Worm (Caenorhabditis elegans) whole organism, late embryonic: ENCODE results near the gene gmeb-3.

Experiments
- ama-1 ChIP-seq: fragments of 150-350 bp; optimal IDR thresholded peaks from 2 replicates; lab custom pipeline; 2014
- ceh-24 ChIP-seq: sonication (generic microtip); optimal IDR thresholded peaks from 2 replicates; lab custom pipeline; 2016; ENCODE audit warnings: mild to moderate bottlenecking, missing genetic modification characterization, missing compliant biosample characterization
- ceh-30 ChIP-seq: fragments of 150-350 bp; optimal IDR thresholded peaks from 2 replicates; lab custom pipeline; 2014; ENCODE audit warnings: missing biosample characterization, missing genetic modification characterization
- ceh-31 ChIP-seq: sonication (generic microtip); optimal IDR thresholded peaks from 2 replicates; lab custom pipeline; 2016; ENCODE audit warnings: missing genetic modification characterization, missing compliant biosample characterization
- ceh-6 ChIP-seq: fragments of 200-800 bp; sonication (Bioruptor generic); optimal IDR thresholded peaks from 2 replicates; lab custom pipeline; 2018; ENCODE audit warnings: mild to moderate bottlenecking, missing genetic modification characterization, missing compliant biosample characterization
- pqm-1 ChIP-seq: sonication (generic microtip); optimal IDR thresholded peaks from 2 replicates; lab custom pipeline; 2016; ENCODE audit warnings: missing genetic modification characterization, missing compliant biosample characterization
- tbx-7 ChIP-seq: sonication (generic microtip); optimal IDR thresholded peaks from 2 replicates; lab custom pipeline; 2016; ENCODE audit warnings: missing genotype, missing genetic modification characterization, missing compliant biosample characterization

DNA sequence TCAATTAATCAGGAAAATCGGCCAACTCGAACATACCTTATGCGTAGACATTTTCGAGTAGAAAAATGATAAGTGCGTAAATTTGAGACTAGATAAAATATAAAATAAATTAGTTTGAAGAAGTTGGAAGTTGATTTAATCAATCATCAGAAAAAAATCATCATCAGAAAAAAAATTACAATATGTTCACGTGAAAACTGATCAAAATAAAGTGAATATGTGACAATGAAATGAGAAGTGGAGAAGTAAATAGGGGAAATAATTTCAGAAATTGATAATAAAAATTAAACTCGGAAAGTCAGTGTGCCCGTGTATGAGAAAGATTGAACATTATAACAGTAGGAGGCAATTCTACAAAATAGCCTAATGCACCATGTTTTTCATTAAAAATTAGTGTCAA is 38.8 kb upstream of the gmeb-3 start, which contains the start of gene F34D10.9:
- TF ChIP-seq ceh-6 (GFP tag; lab: Kevin White, UChicago) (no peak), tbx-7 (tag; lab: Kevin White, UChicago) (no peak), ama-1 (lab: Kevin White, UChicago) (no peak), ceh-24 (no peak), ceh-31 (tag; lab: Kevin White, UChicago) (no peak), ceh-30 (no peak), pqm-1 (tag; lab: Kevin White, UChicago) (no peak)
